Worm (Caenorhabditis elegans): ENCODE data around the gene vps-24.

ce11 chrII:4989802-4990201, 4.0 kb upstream of the vps-24 start, which contains the start of gene T27F7.12:
- TF ChIP-seq him-1 (tag; optimal IDR thresholded peaks at IDR 0.05) (no peak), cebp-1 (GFP tag; IDR thresholded peaks at IDR 0.05) (no peak), cebp-1 (tag; optimal IDR thresholded peaks at IDR 0.05) (no peak), Y53G8AR.9 (GFP tag; conservative IDR thresholded peaks at IDR 0.05) (no peak), F37B4.10 (GFP tag; IDR thresholded peaks at IDR 0.05) (no peak), efl-1 (GFP tag; optimal IDR thresholded peaks at IDR 0.05) (no peak), ceh-91 (GFP tag; IDR thresholded peaks at IDR 0.05) (no peak), nfya-1 (tag; optimal IDR thresholded peaks at IDR 0.05; ENCODE audit: borderline replicate concordance, insufficient read depth) (no peak), nfya-2 (GFP tag; IDR thresholded peaks at IDR 0.05) (no peak), nfyb-1 (GFP tag; IDR thresholded peaks at IDR 0.05) (no peak), B0035.1 (tag; optimal IDR thresholded peaks at IDR 0.05) (no peak), pbrm-1 (GFP tag; IDR thresholded peaks at IDR 0.05) (no peak), unc-62 (GFP tag; optimal IDR thresholded peaks at IDR 0.05) (no peak)

Data from whole organism, young adult.